Fruit fly (Drosophila melanogaster) whole organism, prepupa: ENCODE results near the gene CNMaR.

Experiments used
- Blimp-1 ChIP-seq: fragments of 200-800 bp; sonication (Bioruptor generic); optimal IDR thresholded peaks from 3 replicates; lab custom pipeline; 2017; ENCODE audit warnings: missing biosample characterization, missing genetic modification characterization, mild to moderate bottlenecking, moderate library complexity, missing genetic modification reagents
- CG11294 ChIP-seq: fragments of 200-800 bp; sonication (Bioruptor generic); IDR thresholded peaks from 2 replicates; pipeline ENCODE4 v1.3.6; 2022; ENCODE audit warnings: missing biosample characterization, missing genetic modification characterization
- CG11762 ChIP-seq: fragments of 200-800 bp; sonication (Bioruptor generic); optimal IDR thresholded peaks from 3 replicates; lab custom pipeline; 2016; ENCODE audit warnings: missing biosample characterization, missing genetic modification characterization; ENCODE audit not compliant: insufficient read depth
- CG11902 ChIP-seq: fragments of 200-800 bp; sonication (Bioruptor generic); optimal IDR thresholded peaks from 3 replicates; lab custom pipeline; 2016; ENCODE audit warnings: missing biosample characterization, missing genetic modification characterization
- CG15336 ChIP-seq: fragments of 200-800 bp; sonication (Bioruptor generic); IDR thresholded peaks from 2 replicates; pipeline ENCODE4 v1.3.6; 2022; ENCODE audit warnings: missing biosample characterization, missing genetic modification characterization
- CG1621 ChIP-seq: fragments of 200-800 bp; sonication (Bioruptor generic); optimal IDR thresholded peaks from 3 replicates; lab custom pipeline; 2018; ENCODE audit warnings: missing biosample characterization, mild to moderate bottlenecking, missing genetic modification characterization
- CG16779 ChIP-seq: fragments of 200-800 bp; sonication (Bioruptor generic); optimal IDR thresholded peaks from 3 replicates; lab custom pipeline; 2017; ENCODE audit warnings: missing biosample characterization, mild to moderate bottlenecking, missing genetic modification characterization
- CG3032 ChIP-seq: fragments of 200-800 bp; optimal IDR thresholded peaks from 2 replicates; lab custom pipeline; 2019; ENCODE audit warnings: missing biosample characterization, mild to moderate bottlenecking, missing genetic modification characterization, moderate library complexity
- CG31627 ChIP-seq: fragments of 200-800 bp; sonication (Bioruptor generic); optimal IDR thresholded peaks from 3 replicates; lab custom pipeline; 2016; ENCODE audit warnings: missing biosample characterization, missing genetic modification characterization
- CG32006 ChIP-seq: fragments of 200-800 bp; sonication (Bioruptor generic); optimal IDR thresholded peaks from 3 replicates; lab custom pipeline; 2017; ENCODE audit warnings: missing biosample characterization, mild to moderate bottlenecking, missing genetic modification characterization
- CG34406 ChIP-seq: fragments of 200-800 bp; sonication (Bioruptor generic); optimal IDR thresholded peaks from 3 replicates; lab custom pipeline; 2016; ENCODE audit warnings: missing biosample characterization, missing genetic modification characterization
- CG3919 ChIP-seq: fragments of 200-800 bp; sonication (Bioruptor generic); optimal IDR thresholded peaks from 3 replicates; lab custom pipeline; 2016; ENCODE audit warnings: missing biosample characterization, missing genetic modification characterization
- CG4318 ChIP-seq: fragments of 200-800 bp; sonication (Bioruptor generic); optimal IDR thresholded peaks from 3 replicates; lab custom pipeline; 2017; ENCODE audit warnings: missing biosample characterization, mild to moderate bottlenecking, missing genetic modification characterization
- CG6163 ChIP-seq: fragments of 200-800 bp; sonication (Bioruptor generic); IDR thresholded peaks from 3 replicates; pipeline ENCODE4 v1.3.6; 2022; ENCODE audit warnings: missing biosample characterization, missing genetic modification characterization
- CG6792 ChIP-seq: fragments of 200-800 bp; sonication (Bioruptor generic); optimal IDR thresholded peaks from 3 replicates; lab custom pipeline; 2016; ENCODE audit warnings: missing biosample characterization, missing genetic modification characterization
- CG6808 ChIP-seq: fragments of 200-800 bp; sonication (Bioruptor generic); optimal IDR thresholded peaks from 3 replicates; lab custom pipeline; 2017; ENCODE audit warnings: missing biosample characterization, missing genetic modification characterization, mild to moderate bottlenecking, moderate library complexity, missing genetic modification reagents
- CG7368 ChIP-seq: fragments of 200-800 bp; sonication (Bioruptor generic); optimal IDR thresholded peaks from 3 replicates; lab custom pipeline; 2016; ENCODE audit warnings: missing biosample characterization, missing genetic modification characterization
- CG8119 ChIP-seq: fragments of 200-800 bp; sonication (Bioruptor generic); IDR thresholded peaks from 3 replicates; pipeline ENCODE4 v1.3.6; 2022; ENCODE audit warnings: missing biosample characterization, missing genetic modification characterization
- CG8632 ChIP-seq: fragments of 200-800 bp; sonication (Bioruptor generic); optimal IDR thresholded peaks from 3 replicates; lab custom pipeline; 2016; ENCODE audit warnings: missing biosample characterization, missing genetic modification characterization
- CG9139 ChIP-seq: fragments of 200-800 bp; sonication (Bioruptor generic); optimal IDR thresholded peaks from 3 replicates; lab custom pipeline; 2017; ENCODE audit warnings: missing biosample characterization, mild to moderate bottlenecking, missing genetic modification characterization
- Eip78C ChIP-seq: fragments of 200-800 bp; sonication (Bioruptor generic); peaks from one replicate; lab custom pipeline; 2016; ENCODE audit warnings: missing biosample characterization, missing genetic modification characterization
- Ets21C ChIP-seq: fragments of 200-800 bp; sonication (Bioruptor generic); optimal IDR thresholded peaks from 3 replicates; lab custom pipeline; 2016; ENCODE audit warnings: missing biosample characterization, missing genetic modification characterization
- Ets96B ChIP-seq: fragments of 200-800 bp; optimal IDR thresholded peaks from 2 replicates; lab custom pipeline; 2019; ENCODE audit warnings: missing biosample characterization, mild to moderate bottlenecking, missing genetic modification characterization, moderate library complexity
- Hr38 ChIP-seq: sonication (Bioruptor generic); optimal IDR thresholded peaks from 2 replicates; lab custom pipeline; 2016; ENCODE audit warnings: missing biosample characterization, missing genetic modification characterization
- Hr4 ChIP-seq: fragments of 200-800 bp; sonication (Bioruptor generic); optimal IDR thresholded peaks from 3 replicates; lab custom pipeline; 2016; ENCODE audit warnings: missing biosample characterization, missing genetic modification characterization
- OdsH ChIP-seq: fragments of 200-800 bp; sonication (Bioruptor generic); optimal IDR thresholded peaks from 3 replicates; lab custom pipeline; 2016; ENCODE audit warnings: missing biosample characterization, missing genetic modification characterization
- Smox ChIP-seq: fragments of 200-800 bp; sonication (Bioruptor generic); optimal IDR thresholded peaks from 3 replicates; lab custom pipeline; 2016; ENCODE audit warnings: missing biosample characterization, missing genetic modification characterization
- Sox102F ChIP-seq: fragments of 200-800 bp; sonication (Bioruptor generic); optimal IDR thresholded peaks from 2 replicates; lab custom pipeline; 2016; ENCODE audit warnings: missing biosample characterization, mild to moderate bottlenecking, missing genetic modification characterization
- Sox14 ChIP-seq: fragments of 200-800 bp; sonication (Bioruptor generic); optimal IDR thresholded peaks from 3 replicates; lab custom pipeline; 2016; ENCODE audit warnings: missing biosample characterization, missing genetic modification characterization
- achi ChIP-seq: fragments of 200-800 bp; sonication (Bioruptor generic); optimal IDR thresholded peaks from 3 replicates; lab custom pipeline; 2016; ENCODE audit warnings: missing biosample characterization, missing genetic modification characterization
- acj6 ChIP-seq: fragments of 200-800 bp; sonication (Bioruptor generic); optimal IDR thresholded peaks from 3 replicates; lab custom pipeline; 2016; ENCODE audit warnings: missing biosample characterization, missing genetic modification characterization
- cyc ChIP-seq: fragments of 200-800 bp; sonication (Bioruptor generic); optimal IDR thresholded peaks from 3 replicates; lab custom pipeline; 2016; ENCODE audit warnings: missing biosample characterization, missing genetic modification characterization
- dsx ChIP-seq: fragments of 200-800 bp; optimal IDR thresholded peaks from 3 replicates; lab custom pipeline; 2019; ENCODE audit warnings: missing biosample characterization, mild to moderate bottlenecking, missing genetic modification characterization, moderate library complexity; ENCODE audit not compliant: poor library complexity, severe bottlenecking
- eg ChIP-seq: fragments of 200-800 bp; sonication (Bioruptor generic); IDR thresholded peaks from 3 replicates; pipeline ENCODE4 v1.3.6; 2022; ENCODE audit warnings: missing biosample characterization, missing genetic modification characterization
- esn ChIP-seq: fragments of 200-800 bp; sonication (Bioruptor generic); optimal IDR thresholded peaks from 2 replicates; lab custom pipeline; 2016; ENCODE audit warnings: missing biosample characterization, mild to moderate bottlenecking, missing genetic modification characterization, moderate library complexity
- fd59A ChIP-seq: fragments of 200-800 bp; sonication (Bioruptor generic); optimal IDR thresholded peaks from 2 replicates; lab custom pipeline; 2017; ENCODE audit warnings: missing biosample characterization, mild to moderate bottlenecking, missing genetic modification characterization, missing genetic modification reagents
- fkh ChIP-seq: fragments of 200-800 bp; sonication (Bioruptor generic); optimal IDR thresholded peaks from 3 replicates; lab custom pipeline; 2017; ENCODE audit warnings: missing biosample characterization, mild to moderate bottlenecking, missing genetic modification characterization, moderate library complexity
- net ChIP-seq: fragments of 200-800 bp; sonication (Bioruptor generic); optimal IDR thresholded peaks from 3 replicates; lab custom pipeline; 2016; ENCODE audit warnings: missing biosample characterization, missing genetic modification characterization
- pdm3 ChIP-seq: fragments of 200-800 bp; sonication (Bioruptor generic); optimal IDR thresholded peaks from 3 replicates; lab custom pipeline; 2016; ENCODE audit warnings: missing biosample characterization, missing genetic modification characterization
- salr ChIP-seq, 2 experiments: fragments of 200-800 bp; sonication (Bioruptor generic); optimal IDR thresholded peaks; 3 replicates each; lab custom pipeline; 2016 to 2018; ENCODE audit warnings: missing biosample characterization in 2 of 2, missing genetic modification characterization in 2 of 2, mild to moderate bottlenecking in 1 of 2
- spab ChIP-seq: fragments of 200-800 bp; sonication (Bioruptor generic); optimal IDR thresholded peaks from 2 replicates; lab custom pipeline; 2017; ENCODE audit warnings: missing biosample characterization, mild to moderate bottlenecking, missing genetic modification characterization, missing genetic modification reagents
- svp ChIP-seq: fragments of 200-800 bp; sonication (Bioruptor generic); peaks from one replicate; lab custom pipeline; 2016; ENCODE audit warnings: missing biosample characterization, missing genetic modification characterization

CNMaR gene

DNA sequence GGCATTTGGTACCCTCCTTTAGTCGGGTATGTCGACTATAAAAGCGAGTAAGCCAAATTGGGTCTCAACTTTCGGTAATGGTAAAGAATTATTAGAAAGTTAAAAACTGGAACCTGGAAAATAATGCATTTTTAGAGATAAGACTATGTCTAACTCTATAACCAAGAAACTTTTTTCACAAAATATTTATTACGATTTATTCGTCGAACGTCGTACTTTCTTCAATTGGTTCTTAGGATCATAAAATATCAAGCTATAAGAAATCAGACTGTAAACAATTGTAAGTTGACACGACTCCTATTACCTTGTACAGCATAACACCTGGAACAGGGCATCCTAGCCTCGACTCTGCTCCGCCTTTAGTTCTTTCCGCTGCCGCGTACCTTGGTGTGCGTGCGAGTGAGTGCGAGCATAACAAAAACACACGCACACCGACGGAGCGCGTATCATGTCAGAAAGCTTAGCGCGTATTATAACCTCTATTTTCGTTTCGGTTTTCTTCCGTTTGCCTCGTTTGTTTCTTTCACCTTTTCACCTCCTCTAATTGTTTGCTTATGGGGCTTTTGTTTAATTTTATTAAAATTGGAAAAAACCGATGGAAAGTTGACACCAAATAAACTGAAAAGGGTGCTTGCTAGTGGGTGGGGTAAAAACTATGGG is 49.1 kb downstream of the CNMaR start (continued):
- TF ChIP-seq CG3032 (tag; lab: Kevin White, UChicago) (peak; percentile 93), Hr4 (peak; percentile 96), CG8632 (GFP tag; lab: Kevin White, UChicago) (peak; percentile 94), Sox102F (GFP tag; lab: Kevin White, UChicago) (peak; percentile 95), OdsH (GFP tag; lab: Kevin White, UChicago) (peak; percentile 96), achi (GFP tag; lab: Kevin White, UChicago) (peak; percentile 94), CG34406 (GFP tag; lab: Kevin White, UChicago) (peak; percentile 94), svp (GFP tag; lab: Kevin White, UChicago) (peak; percentile 99), CG31627 (GFP tag; lab: Kevin White, UChicago) (peak; percentile 96), Smox (GFP tag; lab: Kevin White, UChicago) (peak; percentile 95), CG9139 (GFP tag; lab: Kevin White, UChicago) (peak; percentile 83), CG6792 (GFP tag; lab: Kevin White, UChicago) (peak; percentile 96), Blimp-1 (GFP tag; lab: Kevin White, UChicago) (peak; percentile 86), acj6 (GFP tag; lab: Kevin White, UChicago) (peak; percentile 95), CG32006 (GFP tag; lab: Kevin White, UChicago) (peak; percentile 98), CG6163 (peak; percentile 77), CG6808 (GFP tag; lab: Kevin White, UChicago) (peak; percentile 95), esn (GFP tag; lab: Kevin White, UChicago) (peak; percentile 98), net (GFP tag; lab: Kevin White, UChicago) (peak; percentile 96), CG1621 (peak; percentile 78), CG11902 (GFP tag; lab: Kevin White, UChicago) (peak; percentile 93), CG16779 (tag; lab: Kevin White, UChicago) (peak; percentile 80), Ets21C (GFP tag; lab: Kevin White, UChicago) (peak; percentile 95), CG8119 (GFP tag; lab: Robert Waterston, UW) (peak; percentile 86), fd59A (peak; percentile 95), salr (GFP tag; optimal IDR thresholded peaks at IDR 0.05; lab: Kevin White, UChicago) (peak; percentile 76 to 97), spab (peak; percentile 95), CG4318 (GFP tag; lab: Kevin White, UChicago) (peak; percentile 96), cyc (peak; percentile 96), Hr38 (GFP tag; lab: Kevin White, UChicago) (peak; percentile 33), CG7368 (peak; percentile 86), Ets96B (tag; lab: Kevin White, UChicago) (peak; percentile 89), pdm3 (GFP tag; lab: Kevin White, UChicago) (peak; percentile 96), fkh (GFP tag; lab: Kevin White, UChicago) (peak; percentile 78), CG11762 (peak; percentile 92), Eip78C (GFP tag; lab: Kevin White, UChicago) (peak; percentile 99), Sox14 (GFP tag; lab: Kevin White, UChicago) (peak; percentile 97), eg (peak; percentile 83; the same call in 2 of the 3 replicates), CG11294 (GFP tag; lab: Robert Waterston, UW) (peak; percentile 81), CG15336 (GFP tag; lab: Robert Waterston, UW) (peak; percentile 83), dsx (GFP tag; lab: Kevin White, UChicago) (peak; percentile 81), CG3919 (GFP tag; lab: Kevin White, UChicago) (peak; percentile 96)
